Worm (Caenorhabditis elegans): ENCODE measurements around the gene let-19.

- TF ChIP-seq aha-1 (tag) (peak; percentile 93), nhr-42 (GFP tag; IDR thresholded peaks at IDR 0.05) (peak; percentile 54), unc-62 (GFP tag; optimal IDR thresholded peaks at IDR 0.05 in 1 of 2) (no peak), unc-62 (tag; optimal IDR thresholded peaks at IDR 0.05) (no peak), D1046.2 (GFP tag; IDR thresholded peaks at IDR 0.05) (peak; percentile 75)
Measured at ce11 chrII:8747246-8747938, 23.4 kb upstream of the let-19 start.

Data from whole organism, L4 larva.